Worm (Caenorhabditis elegans) whole organism, late embryonic: ENCODE data around the gene taf-8.

Experiments used
- ama-1 ChIP-seq: fragments of 150-350 bp; optimal IDR thresholded peaks from 2 replicates; lab custom pipeline; 2014
- fkh-6 ChIP-seq: sonication (generic microtip); optimal IDR thresholded peaks from 2 replicates; lab custom pipeline; 2016; ENCODE audit warnings: missing genetic modification characterization, missing compliant biosample characterization
- pax-1 ChIP-seq: fragments of 150-350 bp; optimal IDR thresholded peaks from 2 replicates; lab custom pipeline; 2014; ENCODE audit warnings: missing biosample characterization, missing genetic modification characterization
- sox-4 ChIP-seq: sonication (generic microtip); optimal IDR thresholded peaks from 2 replicates; lab custom pipeline; 2017; ENCODE audit warnings: mild to moderate bottlenecking, missing genetic modification characterization, inconsistent platforms, missing compliant biosample characterization
- ttx-3 ChIP-seq: sonication (generic microtip); optimal IDR thresholded peaks from 2 replicates; lab custom pipeline; 2016; ENCODE audit warnings: missing genetic modification reagents, missing genetic modification characterization, missing compliant biosample characterization
- unc-86 ChIP-seq: sonication (generic microtip); optimal IDR thresholded peaks from 2 replicates; lab custom pipeline; 2016; ENCODE audit warnings: missing genetic modification characterization, missing compliant biosample characterization

- TF ChIP-seq ama-1, result no peak
- TF ChIP-seq unc-86 (tag; lab: Kevin White, UChicago), result no peak
- TF ChIP-seq pax-1 (tag; lab: Kevin White, UChicago), result no peak
- TF ChIP-seq ttx-3 (tag; lab: Kevin White, UChicago), result no peak
- TF ChIP-seq sox-4 (tag; lab: Kevin White, UChicago), result no peak
- TF ChIP-seq fkh-6, result no peak
Observed at ce11 chrII:9662797-9663196, 6.3 kb upstream of the taf-8 start, which contains the start of gene cyp-13A10.
